Worm (Caenorhabditis elegans): Measurements from ENCODE around the gene rps-21.

- TF ChIP-seq cog-1 (tag; optimal IDR thresholded peaks at IDR 0.05), result no peak
- TF ChIP-seq med-1 (GFP tag; optimal IDR thresholded peaks at IDR 0.05; ENCODE audit: insufficient read depth), result no peak
- TF ChIP-seq flt-1 (GFP tag; IDR thresholded peaks at IDR 0.05), result no peak
- no peak for TF ChIP-seq T22C8.4 (GFP tag; IDR thresholded peaks at IDR 0.05)
- no peak for TF ChIP-seq ztf-23 (GFP tag; IDR thresholded peaks at IDR 0.05)
- no peak for TF ChIP-seq ztf-29 (GFP tag; IDR thresholded peaks at IDR 0.05)
- no peak for TF ChIP-seq klf-2 (GFP tag; conservative IDR thresholded peaks at IDR 0.05)
- no peak for TF ChIP-seq ref-1 (GFP tag; conservative IDR thresholded peaks at IDR 0.05)
- TF ChIP-seq tab-1 (GFP tag; IDR thresholded peaks at IDR 0.05), result no peak
These were observed 21.1 kb upstream of the rps-21 start for ce11 chrIII:7210486-7210885.
